In the genomic region with DNA sequence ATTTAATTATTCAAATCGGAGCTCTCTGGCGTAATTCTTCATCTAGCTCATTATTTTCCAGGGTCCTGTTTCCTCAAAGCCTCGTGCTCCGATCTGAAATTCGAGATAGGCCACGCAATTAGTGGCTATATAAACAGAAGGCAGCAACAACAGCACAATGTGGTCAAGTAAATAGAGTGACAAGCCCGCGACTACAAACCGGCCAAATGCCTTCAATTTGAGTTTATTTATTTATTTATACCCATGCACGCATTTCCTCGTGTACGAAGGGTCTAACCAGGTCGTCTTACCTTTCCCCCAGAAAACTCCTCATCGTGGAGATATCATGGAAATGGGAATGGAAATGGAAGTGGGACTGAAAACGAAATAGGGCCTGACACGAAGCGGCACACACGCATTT, we compare ENCODE assay signal across 1 fruit fly cellular context.
TF ChIP-seq lines count a peak whose summit lies in the region.

No protein-coding gene starts in this region.

TF ChIP-seq in whole organism, embryonic, 481 proteins besides CTCF, POLR2A, EP300 and RAD21 (continued from another document):
- TF ChIP-seq chm (GFP tag; IDR thresholded peaks at IDR 0.05; lab: Robert Waterston, UW) (no peak), CG3163 (GFP tag; optimal IDR thresholded peaks at IDR 0.05; lab: Kevin White, UChicago) (no peak), ap (GFP tag; IDR thresholded peaks at IDR 0.05; lab: Robert Waterston, UW) (no peak), CG9215 (GFP tag; IDR thresholded peaks at IDR 0.05; lab: Robert Waterston, UW) (no peak), Blimp-1 (GFP tag; optimal IDR thresholded peaks at IDR 0.05; lab: Kevin White, UChicago) (no peak), H2.0 (GFP tag; IDR thresholded peaks at IDR 0.05; lab: Robert Waterston, UW) (no peak), lilli (GFP tag; optimal IDR thresholded peaks at IDR 0.05; lab: Kevin White, UChicago) (no peak), sens (GFP tag; lab: Kevin White, UChicago) (peak; percentile 33), CG1603 (tag; optimal IDR thresholded peaks at IDR 0.05; lab: Kevin White, UChicago) (peak; percentile 29), CHES-1-like (GFP tag; optimal IDR thresholded peaks at IDR 0.05; lab: Kevin White, UChicago) (no peak), NFAT (GFP tag; IDR thresholded peaks at IDR 0.05; lab: Robert Waterston, UW) (no peak), pzg (GFP tag; optimal IDR thresholded peaks at IDR 0.05; lab: Kevin White, UChicago) (no peak), CG15073 (GFP tag; optimal IDR thresholded peaks at IDR 0.05; lab: Kevin White, UChicago) (no peak)
